Worm (Caenorhabditis elegans) whole organism, midembryonic: ENCODE data around the gene M04G7.1.

Experiments used
- flt-1 ChIP-seq: fragments of 200-800 bp; sonication (Bioruptor generic); IDR thresholded peaks from 2 replicates; pipeline ENCODE4 v1.3.6; 2022; ENCODE audit warnings: missing genetic modification characterization, missing compliant biosample characterization
- med-1 ChIP-seq: sonication (generic microtip); optimal IDR thresholded peaks from 2 replicates; lab custom pipeline; 2017; ENCODE audit warnings: missing genetic modification characterization, mild to moderate bottlenecking, missing compliant biosample characterization, antibody characterized with exemption, missing genetic modification reagents; ENCODE audit not compliant: insufficient read depth
- ref-1 ChIP-seq: fragments of 200-800 bp; sonication (Bioruptor generic); conservative IDR thresholded peaks from 2 replicates; pipeline ENCODE4 v1.3.6; 2022; ENCODE audit warnings: missing genetic modification reagents, missing genetic modification characterization, missing compliant biosample characterization
- tab-1 ChIP-seq: fragments of 200-800 bp; sonication (Bioruptor generic); IDR thresholded peaks from 2 replicates; pipeline ENCODE4 v1.3.6; 2022; ENCODE audit warnings: missing genetic modification characterization, missing compliant biosample characterization
- ztf-23 ChIP-seq: fragments of 200-800 bp; sonication (Bioruptor generic); IDR thresholded peaks from 2 replicates; pipeline ENCODE4 v1.3.6; 2022; ENCODE audit warnings: missing genetic modification reagents, missing genetic modification characterization, missing compliant biosample characterization

DNA sequence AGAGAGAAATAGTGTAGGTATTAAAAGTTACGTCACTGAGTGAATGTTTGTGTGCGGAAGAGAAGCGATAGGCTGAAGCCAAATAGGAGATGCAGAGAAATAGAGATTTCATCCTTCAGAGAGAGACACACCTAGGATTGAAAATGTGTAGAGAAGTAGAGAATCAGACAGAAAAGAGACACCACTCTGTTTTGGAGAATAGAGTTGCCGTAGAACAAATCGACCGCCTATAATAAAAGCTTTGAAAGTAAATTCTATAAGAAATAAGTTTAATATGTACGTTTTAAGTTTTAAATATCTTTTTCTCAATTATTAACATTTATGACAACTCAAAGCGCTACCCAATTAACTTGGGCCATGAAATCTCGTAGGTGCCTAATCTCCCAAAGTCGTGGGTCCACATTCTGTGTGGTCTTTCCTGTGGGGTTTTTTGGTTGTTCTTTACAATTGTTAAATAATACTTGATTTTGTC lies 45.1 kb upstream of the M04G7.1 start, which contains the start of gene T07A9.12:
- TF ChIP-seq ztf-23 (GFP tag; lab: Robert Waterston, UW): no peak
- TF ChIP-seq flt-1 (GFP tag; lab: Robert Waterston, UW): 0 out of 2 replicates have a peak, but pooled peaks have one; percentile 39
- no peak for TF ChIP-seq med-1 (GFP tag; lab: Kevin White, UChicago)
- TF ChIP-seq ref-1 (GFP tag; lab: Robert Waterston, UW): no peak
- TF ChIP-seq tab-1 (GFP tag; lab: Robert Waterston, UW): no peak
